Fruit fly (Drosophila melanogaster): Measurements from ENCODE around the gene CG32236.

DNA sequence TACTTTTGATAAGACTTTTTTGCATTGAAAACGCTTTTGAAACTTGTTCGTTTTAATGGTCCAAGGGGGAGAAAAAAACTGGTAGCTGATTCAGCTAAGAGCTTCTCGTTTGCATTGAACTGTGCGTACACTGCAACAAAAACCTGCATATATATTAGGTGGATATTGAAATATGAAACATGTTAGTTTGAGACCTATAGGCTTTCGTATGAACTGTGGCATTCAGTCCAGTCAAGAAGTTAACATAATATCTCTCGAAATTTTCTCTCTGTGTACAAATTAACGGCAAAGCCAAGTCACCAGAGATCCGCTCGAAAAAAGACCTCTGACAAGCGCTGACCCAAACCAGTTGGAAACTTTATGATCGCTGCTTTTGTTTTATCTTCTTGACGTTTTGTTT lies 30.8 kb upstream of the CG32236 start:
- TF ChIP-seq psq (optimal IDR thresholded peaks at IDR 0.05) (no peak), usp (GFP tag; optimal IDR thresholded peaks at IDR 0.05) (no peak), CG8478 (optimal IDR thresholded peaks at IDR 0.05) (no peak)

Data from whole organism.